ENCODE assay signal across 1 fruit fly cellular context in the genomic region with DNA sequence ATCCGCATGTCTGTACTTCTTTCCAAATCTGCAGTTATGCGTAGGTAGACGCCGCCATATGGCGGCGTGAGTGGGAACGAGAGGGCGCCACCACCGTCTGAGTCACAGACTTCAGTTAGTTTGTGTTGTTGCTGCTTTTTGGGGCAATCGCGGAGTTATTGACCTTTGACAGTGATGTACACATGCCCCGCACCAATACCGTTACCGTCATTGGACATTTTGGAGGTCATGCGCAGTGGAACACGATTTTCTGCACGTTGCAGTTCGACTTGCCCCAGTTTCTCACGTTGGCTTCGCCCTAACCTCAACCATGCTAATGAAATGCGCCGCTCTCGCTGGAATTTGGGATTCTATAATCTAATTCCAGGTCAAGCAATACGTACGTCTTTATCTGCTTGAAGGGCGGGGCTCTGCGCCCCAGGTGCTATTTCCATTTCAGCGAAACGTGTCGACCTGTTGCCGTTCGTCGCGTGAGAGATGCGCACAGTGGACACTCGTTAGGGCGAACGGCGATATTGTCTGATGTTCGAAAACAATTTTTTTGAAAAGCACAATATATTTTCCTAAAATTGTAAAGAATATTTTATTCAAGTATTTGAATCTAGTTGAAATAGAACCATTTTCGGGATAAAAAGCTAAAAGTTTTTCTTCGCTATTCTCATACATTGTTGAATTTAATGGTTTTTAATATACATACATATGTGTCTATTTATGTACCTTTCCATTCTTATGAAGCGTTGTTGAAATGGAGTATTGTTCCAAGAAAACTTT.
A peak's percentile ranks its signal among the peaks of the same experiment; 100 is the strongest.
TF ChIP-seq lines count a peak whose summit lies in the region.

No protein-coding gene starts in this region.

TF ChIP-seq in whole organism, embryonic, 481 proteins besides CTCF, POLR2A, EP300 and RAD21 (continued from another document and continues in another):
- TF ChIP-seq CG32532 (GFP tag; IDR thresholded peaks at IDR 0.05; lab: Robert Waterston, UW) = peak; percentile 90
- TF ChIP-seq CG15479 (GFP tag; optimal IDR thresholded peaks at IDR 0.05; lab: Kevin White, UChicago) = no peak
- TF ChIP-seq CG1603 (tag; optimal IDR thresholded peaks at IDR 0.05; lab: Kevin White, UChicago) = peak; percentile 63
- no peak for TF ChIP-seq Doc2 (GFP tag; IDR thresholded peaks at IDR 0.05; lab: Robert Waterston, UW)
- TF ChIP-seq ATbp (GFP tag; optimal IDR thresholded peaks at IDR 0.05; lab: Kevin White, UChicago) = peak; percentile 36
- peak; percentile 56 for TF ChIP-seq CG3847 (GFP tag; IDR thresholded peaks at IDR 0.05; lab: Robert Waterston, UW)
- peak; percentile 18 for TF ChIP-seq gcm2 (GFP tag; optimal IDR thresholded peaks at IDR 0.05; lab: Kevin White, UChicago)
- TF ChIP-seq CG31365 (tag; optimal IDR thresholded peaks at IDR 0.05; lab: Kevin White, UChicago) = no peak
- TF ChIP-seq CG11456 (GFP tag; IDR thresholded peaks at IDR 0.05; lab: Robert Waterston, UW) = peak; percentile 86
- peak; percentile 63 for TF ChIP-seq CG3281 (GFP tag; optimal IDR thresholded peaks at IDR 0.05; lab: Kevin White, UChicago)
- peak; percentile 48 for TF ChIP-seq Atf-2 (GFP tag; optimal IDR thresholded peaks at IDR 0.05; lab: Kevin White, UChicago)
- peak; percentile 39; the same call in 1 of the 2 replicates for TF ChIP-seq ap (GFP tag; IDR thresholded peaks at IDR 0.05; lab: Robert Waterston, UW)
- TF ChIP-seq org-1 (GFP tag; optimal IDR thresholded peaks at IDR 0.05; lab: Kevin White, UChicago) = peak; percentile 6
- peak; percentile 78 to 86 for TF ChIP-seq dpn (GFP tag; optimal IDR thresholded peaks at IDR 0.05; lab: Kevin White, UChicago)
- peak; percentile 8 for TF ChIP-seq Bdp1 (GFP tag; optimal IDR thresholded peaks at IDR 0.05; lab: Kevin White, UChicago)
- TF ChIP-seq lab (GFP tag; optimal IDR thresholded peaks at IDR 0.05; lab: Kevin White, UChicago) = peak; percentile 80
- TF ChIP-seq CG42726 (GFP tag; IDR thresholded peaks at IDR 0.05; lab: Robert Waterston, UW; ENCODE audit: partially characterized antibody) = no peak
- no peak for TF ChIP-seq Bgb (GFP tag; IDR thresholded peaks at IDR 0.05; lab: Robert Waterston, UW; ENCODE audit: partially characterized antibody)
- peak; percentile 56 for TF ChIP-seq CHES-1-like (GFP tag; optimal IDR thresholded peaks at IDR 0.05; lab: Kevin White, UChicago)
- TF ChIP-seq CG17361 (GFP tag; IDR thresholded peaks at IDR 0.05; lab: Robert Waterston, UW) = peak; percentile 66
- peak; percentile 50 for TF ChIP-seq CG10979 (tag; optimal IDR thresholded peaks at IDR 0.05; lab: Kevin White, UChicago)
- TF ChIP-seq ems (GFP tag; optimal IDR thresholded peaks at IDR 0.05; lab: Kevin White, UChicago) = peak; percentile 67
- TF ChIP-seq CG34224 (GFP tag; IDR thresholded peaks at IDR 0.05; lab: Robert Waterston, UW; ENCODE audit: partially characterized antibody) = no peak
- TF ChIP-seq CG16863 (GFP tag; optimal IDR thresholded peaks at IDR 0.05; lab: Kevin White, UChicago) = peak; percentile 68
- peak; percentile 81 for TF ChIP-seq zfh2 (GFP tag; optimal IDR thresholded peaks at IDR 0.05; lab: Kevin White, UChicago)
- peak; percentile 76 for TF ChIP-seq Abd-B (GFP tag; optimal IDR thresholded peaks at IDR 0.05; lab: Kevin White, UChicago)
- TF ChIP-seq cg (GFP tag; optimal IDR thresholded peaks at IDR 0.05; lab: Kevin White, UChicago) = peak; percentile 23
- TF ChIP-seq BtbVII (GFP tag; optimal IDR thresholded peaks at IDR 0.05; lab: Kevin White, UChicago) = peak; percentile 25
- TF ChIP-seq nau (GFP tag; optimal IDR thresholded peaks at IDR 0.05; lab: Kevin White, UChicago) = peak; percentile 12
- TF ChIP-seq CG15073 (GFP tag; optimal IDR thresholded peaks at IDR 0.05; lab: Kevin White, UChicago) = no peak
- TF ChIP-seq CG11093 (GFP tag; IDR thresholded peaks at IDR 0.05; lab: Robert Waterston, UW) = peak; percentile 57; the same call in 1 of the 3 replicates
- no peak for TF ChIP-seq pita (GFP tag; optimal IDR thresholded peaks at IDR 0.05; lab: Kevin White, UChicago)
- no peak for TF ChIP-seq Gsc (GFP tag; IDR thresholded peaks at IDR 0.05; lab: Robert Waterston, UW)
- peak; percentile 53 for TF ChIP-seq CG10267 (tag; optimal IDR thresholded peaks at IDR 0.05; lab: Kevin White, UChicago)
- no peak for TF ChIP-seq CG2202 (tag; optimal IDR thresholded peaks at IDR 0.05; lab: Kevin White, UChicago)
- TF ChIP-seq CG10366 (GFP tag; IDR thresholded peaks at IDR 0.05; lab: Robert Waterston, UW) = peak; percentile 75
- peak; percentile 65 for TF ChIP-seq CG4617 (GFP tag; optimal IDR thresholded peaks at IDR 0.05; lab: Kevin White, UChicago; ENCODE audit: borderline replicate concordance)
- no peak for TF ChIP-seq GATAe (GFP tag; conservative IDR thresholded peaks at IDR 0.05; lab: Robert Waterston, UW)
- TF ChIP-seq Atf3 (GFP tag; optimal IDR thresholded peaks at IDR 0.05; lab: Kevin White, UChicago) = peak; percentile 33
- TF ChIP-seq Rx (GFP tag; IDR thresholded peaks at IDR 0.05; lab: Robert Waterston, UW) = 0 out of 2 replicates have a peak, but pooled peaks have one; percentile 37
- peak; percentile 64 for TF ChIP-seq CG12744 (GFP tag; optimal IDR thresholded peaks at IDR 0.05; lab: Kevin White, UChicago)
- TF ChIP-seq Side (GFP tag; optimal IDR thresholded peaks at IDR 0.05; lab: Kevin White, UChicago) = peak; percentile 53
- peak; percentile 83 for TF ChIP-seq CG4820 (GFP tag; optimal IDR thresholded peaks at IDR 0.05; lab: Kevin White, UChicago)
- no peak for TF ChIP-seq danr (GFP tag; IDR thresholded peaks at IDR 0.05; lab: Robert Waterston, UW)
- no peak for TF ChIP-seq CG6683 (GFP tag; optimal IDR thresholded peaks at IDR 0.05; lab: Kevin White, UChicago)
- peak; percentile 43 for TF ChIP-seq CG8388 (GFP tag; optimal IDR thresholded peaks at IDR 0.05; lab: Kevin White, UChicago)
- TF ChIP-seq CG11247 (GFP tag; IDR thresholded peaks at IDR 0.05; lab: Robert Waterston, UW) = peak; percentile 60
- peak; percentile 69 for TF ChIP-seq Hey (tag; optimal IDR thresholded peaks at IDR 0.05; lab: Kevin White, UChicago)
- no peak for TF ChIP-seq Hr39 (optimal IDR thresholded peaks at IDR 0.05; lab: Kevin White, UChicago)
- TF ChIP-seq Dek (tag; optimal IDR thresholded peaks at IDR 0.05; lab: Kevin White, UChicago) = peak; percentile 64
- TF ChIP-seq run (tag; optimal IDR thresholded peaks at IDR 0.05; lab: Kevin White, UChicago) = no peak
- TF ChIP-seq ato (GFP tag; IDR thresholded peaks at IDR 0.05; lab: Robert Waterston, UW; ENCODE audit: partially characterized antibody) = no peak
- TF ChIP-seq ranshi (GFP tag; IDR thresholded peaks at IDR 0.05; lab: Robert Waterston, UW) = peak; percentile 68
- TF ChIP-seq croc (GFP tag; conservative IDR thresholded peaks at IDR 0.05; lab: Robert Waterston, UW) = peak; percentile 17; the same call in 1 of the 3 replicates
- peak; percentile 67 for TF ChIP-seq CG8944 (GFP tag; optimal IDR thresholded peaks at IDR 0.05; lab: Kevin White, UChicago)
- no peak for TF ChIP-seq pan (optimal IDR thresholded peaks at IDR 0.05; lab: Kevin White, UChicago)
- peak in 1 of 2 experiments; percentile 75 for TF ChIP-seq pan (GFP tag; optimal IDR thresholded peaks at IDR 0.05 in 1 of 2, IDR thresholded peaks at IDR 0.05 in 1 of 2)
- no peak for TF ChIP-seq wek (GFP tag; optimal IDR thresholded peaks at IDR 0.05; lab: Kevin White, UChicago)
- peak; percentile 78 for TF ChIP-seq ken (GFP tag; IDR thresholded peaks at IDR 0.05; lab: Robert Waterston, UW)
- peak; percentile 49 to 63 for TF ChIP-seq Hr51 (GFP tag; optimal IDR thresholded peaks at IDR 0.05; lab: Kevin White, UChicago)
- peak; percentile 34 for TF ChIP-seq Sry-δ (GFP tag; optimal IDR thresholded peaks at IDR 0.05; lab: Kevin White, UChicago)
- peak; percentile 35 for TF ChIP-seq Deaf1 (tag; optimal IDR thresholded peaks at IDR 0.05; lab: Kevin White, UChicago)
- no peak for TF ChIP-seq ham (GFP tag; IDR thresholded peaks at IDR 0.05; lab: Robert Waterston, UW)
- peak; percentile 20 for TF ChIP-seq pzg (GFP tag; optimal IDR thresholded peaks at IDR 0.05; lab: Kevin White, UChicago)
- TF ChIP-seq Atf6 (GFP tag; IDR thresholded peaks at IDR 0.05; lab: Robert Waterston, UW) = peak; percentile 73
- peak; percentile 5; the same call in 1 of the 2 replicates for TF ChIP-seq CG10321 (GFP tag; IDR thresholded peaks at IDR 0.05; lab: Robert Waterston, UW)
- peak; percentile 76 for TF ChIP-seq CG17612 (GFP tag; IDR thresholded peaks at IDR 0.05; lab: Robert Waterston, UW)
- TF ChIP-seq MESR4 (GFP tag; optimal IDR thresholded peaks at IDR 0.05; lab: Kevin White, UChicago) = peak; percentile 57
- TF ChIP-seq CG12299 (tag; optimal IDR thresholded peaks at IDR 0.05; lab: Kevin White, UChicago) = peak; percentile 33
- TF ChIP-seq Scr (GFP tag; IDR thresholded peaks at IDR 0.05; lab: Robert Waterston, UW; ENCODE audit: partially characterized antibody) = no peak
- peak; percentile 18 for TF ChIP-seq CG2116 (GFP tag; optimal IDR thresholded peaks at IDR 0.05; lab: Kevin White, UChicago)
- TF ChIP-seq otp (GFP tag; IDR thresholded peaks at IDR 0.05; lab: Robert Waterston, UW) = no peak; the same call in 2 of the 3 replicates
- 0 out of 3 replicates have a peak, but pooled peaks have one; percentile 24 for TF ChIP-seq HLH4C (GFP tag; IDR thresholded peaks at IDR 0.05; lab: Robert Waterston, UW; ENCODE audit: partially characterized antibody)
- TF ChIP-seq nerfin-1 (tag; optimal IDR thresholded peaks at IDR 0.05; lab: Kevin White, UChicago) = no peak
- TF ChIP-seq Adf1 (GFP tag; IDR thresholded peaks at IDR 0.05; lab: Robert Waterston, UW) = peak; percentile 33; the same call in 1 of the 2 replicates
- TF ChIP-seq Dll (GFP tag; IDR thresholded peaks at IDR 0.05; lab: Robert Waterston, UW; ENCODE audit: partially characterized antibody) = 0 out of 4 replicates have a peak, but pooled peaks have one; percentile 20
- TF ChIP-seq CG31388 (GFP tag; optimal IDR thresholded peaks at IDR 0.05; lab: Kevin White, UChicago) = peak; percentile 19
- TF ChIP-seq knrl (GFP tag; IDR thresholded peaks at IDR 0.05; lab: Robert Waterston, UW; ENCODE audit: partially characterized antibody) = 0 out of 3 replicates have a peak, but pooled peaks have one; percentile 13
- TF ChIP-seq pb (GFP tag; optimal IDR thresholded peaks at IDR 0.05; lab: Kevin White, UChicago) = peak; percentile 34
- peak; percentile 62 for TF ChIP-seq CG9609 (GFP tag; optimal IDR thresholded peaks at IDR 0.05; lab: Kevin White, UChicago)
- TF ChIP-seq Camta (GFP tag; optimal IDR thresholded peaks at IDR 0.05; lab: Kevin White, UChicago) = peak; percentile 34
- TF ChIP-seq Nf-YC (tag; optimal IDR thresholded peaks at IDR 0.05; lab: Kevin White, UChicago) = peak; percentile 71
- TF ChIP-seq Mad (GFP tag; optimal IDR thresholded peaks at IDR 0.05; lab: Kevin White, UChicago) = peak; percentile 65
- TF ChIP-seq Rfx (GFP tag; IDR thresholded peaks at IDR 0.05; lab: Robert Waterston, UW) = peak; percentile 91
- peak; percentile 74 for TF ChIP-seq HLH54F (GFP tag; optimal IDR thresholded peaks at IDR 0.05; lab: Kevin White, UChicago)
- TF ChIP-seq HHEX (GFP tag; optimal IDR thresholded peaks at IDR 0.05; lab: Kevin White, UChicago) = peak; percentile 60
- TF ChIP-seq lbe (GFP tag; optimal IDR thresholded peaks at IDR 0.05; lab: Kevin White, UChicago) = peak; percentile 45
- TF ChIP-seq CG17186 (GFP tag; optimal IDR thresholded peaks at IDR 0.05; lab: Kevin White, UChicago) = no peak
- peak; percentile 76 for TF ChIP-seq Hmr (GFP tag; optimal IDR thresholded peaks at IDR 0.05; lab: Kevin White, UChicago)
- TF ChIP-seq gfzf (GFP tag; optimal IDR thresholded peaks at IDR 0.05; lab: Kevin White, UChicago) = no peak
- no peak for TF ChIP-seq pfk (GFP tag; optimal IDR thresholded peaks at IDR 0.05; lab: Kevin White, UChicago)
- peak; percentile 66 for TF ChIP-seq CG14050 (GFP tag; IDR thresholded peaks at IDR 0.05; lab: Robert Waterston, UW)
- TF ChIP-seq Antp (GFP tag; optimal IDR thresholded peaks at IDR 0.05; lab: Kevin White, UChicago) = peak; percentile 65
- TF ChIP-seq salm (tag; optimal IDR thresholded peaks at IDR 0.05; lab: Kevin White, UChicago) = no peak
- peak; percentile 63 for TF ChIP-seq CG13424 (tag; optimal IDR thresholded peaks at IDR 0.05; lab: Kevin White, UChicago)
- 0 out of 2 replicates have a peak, but pooled peaks have one; percentile 17 for TF ChIP-seq CG11696 (GFP tag; IDR thresholded peaks at IDR 0.05; lab: Robert Waterston, UW)
- TF ChIP-seq Pdp1 (GFP tag; optimal IDR thresholded peaks at IDR 0.05; lab: Kevin White, UChicago) = peak; percentile 74 to 81
- peak; percentile 57 for TF ChIP-seq chn (GFP tag; optimal IDR thresholded peaks at IDR 0.05; lab: Kevin White, UChicago)
- TF ChIP-seq Doc3 (GFP tag; IDR thresholded peaks at IDR 0.05; lab: Robert Waterston, UW; ENCODE audit: partially characterized antibody) = no peak; the same call in 2 of the 3 replicates
- TF ChIP-seq CkIIα-i1 (GFP tag; IDR thresholded peaks at IDR 0.05; lab: Robert Waterston, UW) = no peak
- no peak for TF ChIP-seq zf30C (GFP tag; optimal IDR thresholded peaks at IDR 0.05; lab: Kevin White, UChicago)
- no peak for TF ChIP-seq prd (optimal IDR thresholded peaks at IDR 0.05; lab: Kevin White, UChicago)
- peak; percentile 87 for TF ChIP-seq prd (GFP tag; IDR thresholded peaks at IDR 0.05; lab: Robert Waterston, UW)
- peak; percentile 77 for TF ChIP-seq Chrac-16 (GFP tag; optimal IDR thresholded peaks at IDR 0.05; lab: Kevin White, UChicago)
- peak; percentile 53 for TF ChIP-seq CG10147 (GFP tag; optimal IDR thresholded peaks at IDR 0.05; lab: Kevin White, UChicago)
- peak; percentile 70 for TF ChIP-seq CG15269 (tag; optimal IDR thresholded peaks at IDR 0.05; lab: Kevin White, UChicago)
- peak; percentile 83 for TF ChIP-seq CG14441 (GFP tag; IDR thresholded peaks at IDR 0.05; lab: Robert Waterston, UW)
- TF ChIP-seq CG1832 (GFP tag; optimal IDR thresholded peaks at IDR 0.05; lab: Kevin White, UChicago) = peak; percentile 43
- TF ChIP-seq CG10209 (GFP tag; optimal IDR thresholded peaks at IDR 0.05; lab: Kevin White, UChicago) = peak; percentile 57
- peak; percentile 73 for TF ChIP-seq Asciz (GFP tag; optimal IDR thresholded peaks at IDR 0.05; lab: Kevin White, UChicago)
- TF ChIP-seq CG15011 (GFP tag; optimal IDR thresholded peaks at IDR 0.05; lab: Kevin White, UChicago) = no peak
- TF ChIP-seq CG9215 (GFP tag; IDR thresholded peaks at IDR 0.05; lab: Robert Waterston, UW) = peak; percentile 69
- TF ChIP-seq HLH3B (GFP tag; IDR thresholded peaks at IDR 0.05; lab: Robert Waterston, UW) = peak; percentile 74
- TF ChIP-seq bsh (GFP tag; optimal IDR thresholded peaks at IDR 0.05; lab: Kevin White, UChicago) = peak in 1 of 2 experiments; percentile 69
- TF ChIP-seq CG6765 (GFP tag; optimal IDR thresholded peaks at IDR 0.05; lab: Kevin White, UChicago) = peak; percentile 52
- TF ChIP-seq CG3163 (GFP tag; optimal IDR thresholded peaks at IDR 0.05; lab: Kevin White, UChicago) = peak; percentile 34
- TF ChIP-seq chm (GFP tag; IDR thresholded peaks at IDR 0.05; lab: Robert Waterston, UW) = peak; percentile 44; the same call in 1 of the 2 replicates
- peak; percentile 19 for TF ChIP-seq CG6654 (GFP tag; optimal IDR thresholded peaks at IDR 0.05; lab: Kevin White, UChicago)
